Fruit fly (Drosophila melanogaster): ENCODE measurements around the gene Ugt304A1.

The Ugt304A1 gene

DNA sequence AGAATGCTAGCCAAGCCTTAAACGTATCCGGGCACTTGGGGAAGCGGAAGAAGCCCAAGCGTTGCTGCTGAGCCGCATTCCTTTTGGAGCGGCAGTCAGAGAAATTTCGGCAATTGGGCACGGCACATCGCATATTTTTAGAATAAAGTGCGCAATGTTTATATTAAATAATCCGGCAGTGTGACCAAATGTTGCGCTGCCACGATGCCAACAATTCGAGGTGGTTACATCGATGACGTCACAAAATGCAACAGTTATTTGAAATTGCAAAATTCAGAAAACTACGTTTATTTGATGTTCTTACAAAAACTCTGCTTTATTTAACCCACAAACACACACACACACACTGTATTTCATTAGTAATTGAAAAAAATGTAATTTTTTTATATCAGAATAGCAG, 44.7 kb upstream of the Ugt304A1 start, which contains the start of gene CG6689 (continued):
- TF ChIP-seq sc (optimal IDR thresholded peaks at IDR 0.05) (no peak), sc (GFP tag; optimal IDR thresholded peaks at IDR 0.05) (no peak), sob (GFP tag; IDR thresholded peaks at IDR 0.05) (no peak), H2.0 (GFP tag; IDR thresholded peaks at IDR 0.05) (no peak), cad (GFP tag; optimal IDR thresholded peaks at IDR 0.05) (no peak), CrebB (tag; optimal IDR thresholded peaks at IDR 0.05) (peak; percentile 8), CG11085 (GFP tag; IDR thresholded peaks at IDR 0.05) (no peak), grn (GFP tag; optimal IDR thresholded peaks at IDR 0.05) (no peak), CG10274 (GFP tag; optimal IDR thresholded peaks at IDR 0.05) (no peak), ems (GFP tag; optimal IDR thresholded peaks at IDR 0.05) (no peak), Xrp1 (GFP tag; IDR thresholded peaks at IDR 0.05) (no peak), YL-1 (GFP tag; optimal IDR thresholded peaks at IDR 0.05) (peak; percentile 59), CG15479 (GFP tag; optimal IDR thresholded peaks at IDR 0.05) (peak; percentile 78), pho (GFP tag; optimal IDR thresholded peaks at IDR 0.05) (no peak), CG11398 (GFP tag; optimal IDR thresholded peaks at IDR 0.05) (no peak), ham (GFP tag; IDR thresholded peaks at IDR 0.05) (no peak), CG9797 (GFP tag; optimal IDR thresholded peaks at IDR 0.05) (peak; percentile 88), CG4282 (GFP tag; optimal IDR thresholded peaks at IDR 0.05) (no peak), CG15696 (tag; optimal IDR thresholded peaks at IDR 0.05) (no peak), mld (GFP tag; IDR thresholded peaks at IDR 0.05; ENCODE audit: partially characterized antibody) (no peak), lab (GFP tag; optimal IDR thresholded peaks at IDR 0.05) (no peak), CG3726 (GFP tag; IDR thresholded peaks at IDR 0.05) (no peak), Poxn (GFP tag; IDR thresholded peaks at IDR 0.05) (no peak), Mes4 (GFP tag; optimal IDR thresholded peaks at IDR 0.05) (no peak), kay (GFP tag; optimal IDR thresholded peaks at IDR 0.05) (no peak), MTF-1 (GFP tag; optimal IDR thresholded peaks at IDR 0.05; ENCODE audit: borderline replicate concordance) (peak; percentile 5), Asciz (GFP tag; optimal IDR thresholded peaks at IDR 0.05) (no peak), CG1603 (tag; optimal IDR thresholded peaks at IDR 0.05) (peak; percentile 51), eve (GFP tag; optimal IDR thresholded peaks at IDR 0.05) (no peak), eyg (GFP tag; optimal IDR thresholded peaks at IDR 0.05) (no peak), CG11695 (GFP tag; IDR thresholded peaks at IDR 0.05) (no peak), CG2116 (GFP tag; optimal IDR thresholded peaks at IDR 0.05) (peak; percentile 80), ftz-f1 (GFP tag; optimal IDR thresholded peaks at IDR 0.05) (peak; percentile 77), CG11093 (GFP tag; IDR thresholded peaks at IDR 0.05) (no peak), run (tag; optimal IDR thresholded peaks at IDR 0.05) (no peak), wdn (GFP tag; IDR thresholded peaks at IDR 0.05) (no peak), chif (GFP tag; optimal IDR thresholded peaks at IDR 0.05) (no peak), Neu2 (GFP tag; optimal IDR thresholded peaks at IDR 0.05; ENCODE audit: borderline replicate concordance) (no peak), dmrt99B (tag; optimal IDR thresholded peaks at IDR 0.05) (no peak), gro (GFP tag; optimal IDR thresholded peaks at IDR 0.05) (peak; percentile 47), vfl (GFP tag; optimal IDR thresholded peaks at IDR 0.05) (no peak), zfh1 (GFP tag; IDR thresholded peaks at IDR 0.05) (no peak), dysf (GFP tag; IDR thresholded peaks at IDR 0.05) (no peak), pita (GFP tag; optimal IDR thresholded peaks at IDR 0.05) (no peak), BtbVII (GFP tag; optimal IDR thresholded peaks at IDR 0.05) (peak; percentile 58), nerfin-2 (GFP tag; IDR thresholded peaks at IDR 0.05; ENCODE audit: partially characterized antibody) (no peak), CG18764 (GFP tag; optimal IDR thresholded peaks at IDR 0.05) (no peak), disco-r (GFP tag; optimal IDR thresholded peaks at IDR 0.05) (no peak), CG6272 (GFP tag; IDR thresholded peaks at IDR 0.05) (no peak), CG9215 (GFP tag; IDR thresholded peaks at IDR 0.05) (no peak), vvl (GFP tag; IDR thresholded peaks at IDR 0.05) (peak; percentile 78), CG2889 (GFP tag; IDR thresholded peaks at IDR 0.05) (no peak), CG8478 (optimal IDR thresholded peaks at IDR 0.05) (no peak), fu2 (GFP tag; optimal IDR thresholded peaks at IDR 0.05) (no peak)
